ENCODE assay signal across 1 fruit fly cellular context in the genomic region with DNA sequence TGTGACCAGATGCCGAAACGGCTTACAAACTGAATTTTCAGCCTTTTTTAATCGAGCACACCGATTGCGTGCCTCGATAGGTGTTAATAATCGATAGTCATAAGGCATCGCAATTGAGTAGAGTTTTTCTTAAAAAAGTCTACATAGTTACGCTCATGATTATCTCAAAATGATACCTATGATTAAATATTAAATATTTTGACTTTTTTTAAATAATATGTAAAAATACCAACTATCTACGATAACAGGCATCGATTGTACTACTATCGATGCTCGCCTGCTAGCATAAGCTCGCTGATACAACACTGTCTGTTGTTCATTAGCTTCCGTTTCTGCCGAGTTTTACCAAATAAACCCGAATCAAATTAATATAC.
A peak's percentile ranks its signal among the peaks of the same experiment; 100 is the strongest.
TF ChIP-seq lines count a peak whose summit lies in the region.

No protein-coding gene starts in this region.

TF ChIP-seq in whole organism, embryonic, 481 proteins besides CTCF, POLR2A, EP300 and RAD21 (continued from another document):
- TF ChIP-seq peb (GFP tag; IDR thresholded peaks at IDR 0.05; lab: Robert Waterston, UW) (0 out of 2 replicates have a peak, but pooled peaks have one; percentile 10), mirr (GFP tag; optimal IDR thresholded peaks at IDR 0.05; lab: Kevin White, UChicago) (peak; percentile 60), CG14441 (GFP tag; IDR thresholded peaks at IDR 0.05; lab: Robert Waterston, UW) (0 out of 2 replicates have a peak, but pooled peaks have one; percentile 24), p53 (GFP tag; optimal IDR thresholded peaks at IDR 0.05; lab: Kevin White, UChicago) (peak; percentile 37), CG10654 (GFP tag; optimal IDR thresholded peaks at IDR 0.05; lab: Kevin White, UChicago) (peak; percentile 32), CG2678 (tag; optimal IDR thresholded peaks at IDR 0.05; lab: Kevin White, UChicago) (peak; percentile 28), bowl (GFP tag; IDR thresholded peaks at IDR 0.05; lab: Robert Waterston, UW) (0 out of 2 replicates have a peak, but pooled peaks have one; percentile 25), YL-1 (GFP tag; optimal IDR thresholded peaks at IDR 0.05; lab: Kevin White, UChicago) (peak; percentile 76), B-H2 (GFP tag; optimal IDR thresholded peaks at IDR 0.05; lab: Kevin White, UChicago) (peak; percentile 69), gem (tag; optimal IDR thresholded peaks at IDR 0.05; lab: Kevin White, UChicago) (peak; percentile 11), tgo (GFP tag; IDR thresholded peaks at IDR 0.05; lab: Robert Waterston, UW) (peak; percentile 44; the same call in 2 of the 3 replicates), CG11695 (GFP tag; IDR thresholded peaks at IDR 0.05; lab: Robert Waterston, UW) (no peak), ash1 (GFP tag; optimal IDR thresholded peaks at IDR 0.05; lab: Kevin White, UChicago) (peak; percentile 17), Nf-YC (tag; optimal IDR thresholded peaks at IDR 0.05; lab: Kevin White, UChicago) (peak; percentile 47), CG31388 (GFP tag; optimal IDR thresholded peaks at IDR 0.05; lab: Kevin White, UChicago) (no peak), CG10543 (GFP tag; optimal IDR thresholded peaks at IDR 0.05; lab: Kevin White, UChicago) (peak; percentile 37), ERR (GFP tag; optimal IDR thresholded peaks at IDR 0.05; lab: Kevin White, UChicago) (no peak), Optix (GFP tag; IDR thresholded peaks at IDR 0.05; lab: Robert Waterston, UW) (no peak), dmrt11E (tag; optimal IDR thresholded peaks at IDR 0.05; lab: Kevin White, UChicago) (peak; percentile 30), CG8281 (tag; optimal IDR thresholded peaks at IDR 0.05; lab: Kevin White, UChicago) (no peak), CG31441 (GFP tag; IDR thresholded peaks at IDR 0.05; lab: Robert Waterston, UW) (peak; percentile 58; the same call in 1 of the 2 replicates), slbo (GFP tag; IDR thresholded peaks at IDR 0.05; lab: Robert Waterston, UW) (peak; percentile 64), gro (GFP tag; optimal IDR thresholded peaks at IDR 0.05; lab: Kevin White, UChicago) (no peak), dmrt99B (tag; optimal IDR thresholded peaks at IDR 0.05; lab: Kevin White, UChicago) (peak; percentile 42), Oli (tag; optimal IDR thresholded peaks at IDR 0.05; lab: Kevin White, UChicago) (peak; percentile 25), Rfx (GFP tag; IDR thresholded peaks at IDR 0.05; lab: Robert Waterston, UW) (peak; percentile 87), crol (GFP tag; IDR thresholded peaks at IDR 0.05; lab: Robert Waterston, UW) (no peak), CG17359 (tag; optimal IDR thresholded peaks at IDR 0.05; lab: Kevin White, UChicago) (peak; percentile 40), MTF-1 (GFP tag; optimal IDR thresholded peaks at IDR 0.05; lab: Kevin White, UChicago; ENCODE audit: borderline replicate concordance) (peak; percentile 77), nerfin-2 (GFP tag; IDR thresholded peaks at IDR 0.05; lab: Robert Waterston, UW; ENCODE audit: partially characterized antibody) (peak; percentile 82), Ets65A (GFP tag; lab: Kevin White, UChicago) (peak; percentile 16), ab (GFP tag; optimal IDR thresholded peaks at IDR 0.05; lab: Kevin White, UChicago) (no peak), Nf-YB (GFP tag; optimal IDR thresholded peaks at IDR 0.05; lab: Kevin White, UChicago) (no peak), lab (GFP tag; optimal IDR thresholded peaks at IDR 0.05; lab: Kevin White, UChicago) (peak; percentile 71), CG14710 (tag; optimal IDR thresholded peaks at IDR 0.05; lab: Kevin White, UChicago) (peak; percentile 68), aop (GFP tag; IDR thresholded peaks at IDR 0.05; lab: Robert Waterston, UW) (0 out of 2 replicates have a peak, but pooled peaks have one; percentile 37), MESR4 (GFP tag; optimal IDR thresholded peaks at IDR 0.05; lab: Kevin White, UChicago) (no peak), Usf (GFP tag; optimal IDR thresholded peaks at IDR 0.05; lab: Kevin White, UChicago) (no peak), wdn (GFP tag; IDR thresholded peaks at IDR 0.05; lab: Robert Waterston, UW) (0 out of 2 replicates have a peak, but pooled peaks have one; percentile 25), CG6791 (GFP tag; IDR thresholded peaks at IDR 0.05; lab: Robert Waterston, UW; ENCODE audit: partially characterized antibody) (peak; percentile 81), HHEX (GFP tag; optimal IDR thresholded peaks at IDR 0.05; lab: Kevin White, UChicago) (peak; percentile 32), NC2β (GFP tag; optimal IDR thresholded peaks at IDR 0.05; lab: Kevin White, UChicago) (no peak), CG2712 (tag; optimal IDR thresholded peaks at IDR 0.05; lab: Kevin White, UChicago) (peak; percentile 49), CG8388 (GFP tag; optimal IDR thresholded peaks at IDR 0.05; lab: Kevin White, UChicago) (peak; percentile 6), CG5180 (GFP tag; optimal IDR thresholded peaks at IDR 0.05; lab: Kevin White, UChicago) (peak; percentile 20), CG6854 (GFP tag; optimal IDR thresholded peaks at IDR 0.05; lab: Kevin White, UChicago) (no peak), Nf-YA (GFP tag; IDR thresholded peaks at IDR 0.05; lab: Robert Waterston, UW) (no peak), Dfd (GFP tag; optimal IDR thresholded peaks at IDR 0.05; lab: Kevin White, UChicago) (no peak), CG30403 (GFP tag; optimal IDR thresholded peaks at IDR 0.05; lab: Kevin White, UChicago) (peak; percentile 20), klu (GFP tag; IDR thresholded peaks at IDR 0.05; lab: Robert Waterston, UW) (0 out of 2 replicates have a peak, but pooled peaks have one; percentile 36), Sry-β (GFP tag; optimal IDR thresholded peaks at IDR 0.05; lab: Kevin White, UChicago) (peak; percentile 17), oc (tag; optimal IDR thresholded peaks at IDR 0.05; lab: Kevin White, UChicago) (no peak), Sry-δ (GFP tag; optimal IDR thresholded peaks at IDR 0.05; lab: Kevin White, UChicago) (peak; percentile 36), Dad (GFP tag; optimal IDR thresholded peaks at IDR 0.05; lab: Kevin White, UChicago) (peak; percentile 1), CG2116 (GFP tag; optimal IDR thresholded peaks at IDR 0.05; lab: Kevin White, UChicago) (peak; percentile 66), Dbx (GFP tag; IDR thresholded peaks at IDR 0.05; lab: Robert Waterston, UW) (0 out of 3 replicates have a peak, but pooled peaks have one; percentile 41), Ets97D (GFP tag; optimal IDR thresholded peaks at IDR 0.05; lab: Kevin White, UChicago) (peak; percentile 89), dysf (GFP tag; IDR thresholded peaks at IDR 0.05; lab: Robert Waterston, UW) (peak; percentile 53; the same call in 1 of the 3 replicates), hb (GFP tag; IDR thresholded peaks at IDR 0.05; lab: Robert Waterston, UW; ENCODE audit: partially characterized antibody) (peak; percentile 87), Ptx1 (GFP tag; IDR thresholded peaks at IDR 0.05; lab: Robert Waterston, UW) (peak; percentile 62), CG8924 (tag; optimal IDR thresholded peaks at IDR 0.05; lab: Kevin White, UChicago) (peak; percentile 91), CG17385 (GFP tag; optimal IDR thresholded peaks at IDR 0.05; lab: Kevin White, UChicago) (peak; percentile 33), Myb (GFP tag; optimal IDR thresholded peaks at IDR 0.05; lab: Kevin White, UChicago) (no peak), CG14667 (GFP tag; IDR thresholded peaks at IDR 0.05; lab: Robert Waterston, UW) (peak; percentile 8; the same call in 1 of the 2 replicates), luna (GFP tag; optimal IDR thresholded peaks at IDR 0.05; lab: Kevin White, UChicago) (no peak), sisA (GFP tag; IDR thresholded peaks at IDR 0.05; lab: Robert Waterston, UW) (no peak), CG30020 (tag; optimal IDR thresholded peaks at IDR 0.05; lab: Kevin White, UChicago) (no peak), ranshi (GFP tag; IDR thresholded peaks at IDR 0.05; lab: Robert Waterston, UW) (0 out of 2 replicates have a peak, but pooled peaks have one; percentile 26), CG18262 (tag; optimal IDR thresholded peaks at IDR 0.05; lab: Kevin White, UChicago) (peak; percentile 21), E2f2 (GFP tag; IDR thresholded peaks at IDR 0.05; lab: Robert Waterston, UW) (0 out of 2 replicates have a peak, but pooled peaks have one; percentile 27), pros (GFP tag; optimal IDR thresholded peaks at IDR 0.05; lab: Kevin White, UChicago) (no peak), Eip74EF (GFP tag; optimal IDR thresholded peaks at IDR 0.05; lab: Kevin White, UChicago) (no peak), E2f1 (GFP tag; IDR thresholded peaks at IDR 0.05; lab: Robert Waterston, UW) (peak; percentile 36; the same call in 1 of the 2 replicates), CG12071 (GFP tag; optimal IDR thresholded peaks at IDR 0.05; lab: Kevin White, UChicago) (peak; percentile 48), CG9797 (GFP tag; optimal IDR thresholded peaks at IDR 0.05; lab: Kevin White, UChicago) (peak; percentile 73), CG10431 (GFP tag; optimal IDR thresholded peaks at IDR 0.05; lab: Kevin White, UChicago) (no peak), CG42726 (GFP tag; IDR thresholded peaks at IDR 0.05; lab: Robert Waterston, UW; ENCODE audit: partially characterized antibody) (no peak; the same call in 1 of the 2 replicates), tio (GFP tag; optimal IDR thresholded peaks at IDR 0.05; lab: Kevin White, UChicago) (no peak), CG12236 (GFP tag; optimal IDR thresholded peaks at IDR 0.05; lab: Kevin White, UChicago) (no peak), HLH4C (GFP tag; IDR thresholded peaks at IDR 0.05; lab: Robert Waterston, UW; ENCODE audit: partially characterized antibody) (peak; percentile 95), usp (GFP tag; optimal IDR thresholded peaks at IDR 0.05; lab: Kevin White, UChicago) (no peak), CG6813 (GFP tag; optimal IDR thresholded peaks at IDR 0.05; lab: Kevin White, UChicago) (peak; percentile 6), Vsx1 (GFP tag; optimal IDR thresholded peaks at IDR 0.05; lab: Kevin White, UChicago) (peak; percentile 85), CG4424 (GFP tag; optimal IDR thresholded peaks at IDR 0.05; lab: Kevin White, UChicago) (peak; percentile 44), Rx (GFP tag; IDR thresholded peaks at IDR 0.05; lab: Robert Waterston, UW) (0 out of 2 replicates have a peak, but pooled peaks have one; percentile 21), ttk (GFP tag; IDR thresholded peaks at IDR 0.05; lab: Robert Waterston, UW) (no peak), abd-A (tag; optimal IDR thresholded peaks at IDR 0.05; lab: Kevin White, UChicago) (no peak), pzg (GFP tag; optimal IDR thresholded peaks at IDR 0.05; lab: Kevin White, UChicago) (peak; percentile 63), CG6175 (GFP tag; IDR thresholded peaks at IDR 0.05; lab: Robert Waterston, UW) (peak; percentile 48; the same call in 1 of the 3 replicates), knrl (GFP tag; IDR thresholded peaks at IDR 0.05; lab: Robert Waterston, UW; ENCODE audit: partially characterized antibody) (peak; percentile 89), sens (GFP tag; lab: Kevin White, UChicago) (peak; percentile 65), CG3847 (GFP tag; IDR thresholded peaks at IDR 0.05; lab: Robert Waterston, UW) (peak; percentile 63), PHDP (tag; optimal IDR thresholded peaks at IDR 0.05; lab: Kevin White, UChicago) (peak; percentile 39), CG9215 (GFP tag; IDR thresholded peaks at IDR 0.05; lab: Robert Waterston, UW) (peak; percentile 31; the same call in 1 of the 2 replicates), CG11456 (GFP tag; IDR thresholded peaks at IDR 0.05; lab: Robert Waterston, UW) (peak; percentile 80; the same call in 2 of the 3 replicates), CG12942 (GFP tag; optimal IDR thresholded peaks at IDR 0.05; lab: Kevin White, UChicago) (no peak), Sin3A (optimal IDR thresholded peaks at IDR 0.05; lab: Kevin White, UChicago) (peak; percentile 85), nom (GFP tag; optimal IDR thresholded peaks at IDR 0.05; lab: Kevin White, UChicago) (peak; percentile 38), Hmr (GFP tag; optimal IDR thresholded peaks at IDR 0.05; lab: Kevin White, UChicago) (peak; percentile 69), sc (optimal IDR thresholded peaks at IDR 0.05; lab: Kevin White, UChicago) (no peak), sc (GFP tag; optimal IDR thresholded peaks at IDR 0.05; lab: Kevin White, UChicago) (no peak), CG7786 (GFP tag; optimal IDR thresholded peaks at IDR 0.05; lab: Kevin White, UChicago) (no peak), CG1024 (GFP tag; IDR thresholded peaks at IDR 0.05; lab: Robert Waterston, UW) (no peak), CG18619 (GFP tag; optimal IDR thresholded peaks at IDR 0.05; lab: Kevin White, UChicago) (peak; percentile 55), Dp (GFP tag; optimal IDR thresholded peaks at IDR 0.05; lab: Kevin White, UChicago) (peak; percentile 40), stwl (tag; optimal IDR thresholded peaks at IDR 0.05; lab: Kevin White, UChicago) (peak; percentile 89), CG10267 (tag; optimal IDR thresholded peaks at IDR 0.05; lab: Kevin White, UChicago) (peak; percentile 60), grau (tag; optimal IDR thresholded peaks at IDR 0.05; lab: Kevin White, UChicago) (peak; percentile 49), ewg (GFP tag; optimal IDR thresholded peaks at IDR 0.05; lab: Kevin White, UChicago) (peak; percentile 13), trem (tag; optimal IDR thresholded peaks at IDR 0.05; lab: Kevin White, UChicago) (peak; percentile 65), Elba2 (GFP tag; optimal IDR thresholded peaks at IDR 0.05; lab: Kevin White, UChicago) (peak; percentile 36), CG2199 (GFP tag; IDR thresholded peaks at IDR 0.05; lab: Robert Waterston, UW) (no peak), H2.0 (GFP tag; IDR thresholded peaks at IDR 0.05; lab: Robert Waterston, UW) (peak; percentile 36; the same call in 1 of the 2 replicates), Tbp (GFP tag; optimal IDR thresholded peaks at IDR 0.05; lab: Kevin White, UChicago) (no peak), CG16779 (GFP tag; IDR thresholded peaks at IDR 0.05; lab: Robert Waterston, UW) (no peak), HLHmδ (GFP tag; optimal IDR thresholded peaks at IDR 0.05; lab: Kevin White, UChicago) (peak; percentile 43)
TF ChIP-seq in whole organism, embryonic: peak in this region for 206.
